Worm (Caenorhabditis elegans): ENCODE measurements around the gene mnr-1.

- TF ChIP-seq him-1 (tag; optimal IDR thresholded peaks at IDR 0.05) = no peak
- no peak for TF ChIP-seq dao-5 (tag; optimal IDR thresholded peaks at IDR 0.05)
- TF ChIP-seq W03F9.2 (tag; optimal IDR thresholded peaks at IDR 0.05) = no peak
These were observed 47.8 kb upstream of the mnr-1 start, which contains the start of gene F46B3.23 for ce11 chrV:20606617-20607016.
